Fruit fly (Drosophila melanogaster) whole organism: Measurements from ENCODE around the gene cyc.

Experiments
- CG8478 ChIP-seq: fragments of >200 bp; optimal IDR thresholded peaks from 2 replicates; lab custom pipeline; 2018; ENCODE audit warnings: inconsistent platforms
- psq ChIP-seq: fragments of >200 bp; optimal IDR thresholded peaks from 2 replicates; lab custom pipeline; 2017

DNA sequence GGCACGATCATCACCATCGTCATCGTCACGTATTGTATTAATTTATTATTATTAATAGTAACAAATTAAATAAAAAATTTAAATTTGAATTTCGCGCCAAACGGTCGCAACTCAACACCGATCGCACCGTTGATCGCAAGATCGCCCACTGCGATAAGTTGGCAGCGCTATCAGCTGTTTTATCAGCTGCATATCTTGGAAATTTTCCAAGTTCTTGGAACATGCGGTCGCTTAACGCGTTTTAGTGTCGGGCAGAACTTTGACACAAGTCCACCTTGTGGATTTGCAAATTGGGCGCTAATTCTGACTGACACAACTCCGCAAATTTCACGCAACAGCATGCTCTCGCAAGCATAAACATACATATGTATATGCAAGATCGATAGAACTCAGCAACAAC, 45.5 kb upstream of the cyc start:
- TF ChIP-seq psq (lab: Kevin White, UChicago): no peak
- TF ChIP-seq CG8478 (lab: Kevin White, UChicago): no peak
